Fruit fly (Drosophila melanogaster) Kc167 (cell line): ENCODE results near the gene CG1896.

Source experiments
- Myc ChIP-seq: fragments of >200 bp; optimal IDR thresholded peaks from 2 replicates; lab custom pipeline; 2017; ENCODE audit warnings: missing external identifiers
- h ChIP-seq: fragments of >200 bp; optimal IDR thresholded peaks from 3 replicates; lab custom pipeline; 2018; ENCODE audit warnings: missing external identifiers
- insv ChIP-seq: fragments of >200 bp; optimal IDR thresholded peaks from 3 replicates; lab custom pipeline; 2018; ENCODE audit warnings: missing external identifiers
- psq ChIP-seq: fragments of >200 bp; optimal IDR thresholded peaks from 2 replicates; lab custom pipeline; 2017; ENCODE audit warnings: missing external identifiers
- ttk ChIP-seq: sonication (Bioruptor generic); optimal IDR thresholded peaks from 2 replicates; lab custom pipeline; 2017; ENCODE audit warnings: missing external identifiers

DNA sequence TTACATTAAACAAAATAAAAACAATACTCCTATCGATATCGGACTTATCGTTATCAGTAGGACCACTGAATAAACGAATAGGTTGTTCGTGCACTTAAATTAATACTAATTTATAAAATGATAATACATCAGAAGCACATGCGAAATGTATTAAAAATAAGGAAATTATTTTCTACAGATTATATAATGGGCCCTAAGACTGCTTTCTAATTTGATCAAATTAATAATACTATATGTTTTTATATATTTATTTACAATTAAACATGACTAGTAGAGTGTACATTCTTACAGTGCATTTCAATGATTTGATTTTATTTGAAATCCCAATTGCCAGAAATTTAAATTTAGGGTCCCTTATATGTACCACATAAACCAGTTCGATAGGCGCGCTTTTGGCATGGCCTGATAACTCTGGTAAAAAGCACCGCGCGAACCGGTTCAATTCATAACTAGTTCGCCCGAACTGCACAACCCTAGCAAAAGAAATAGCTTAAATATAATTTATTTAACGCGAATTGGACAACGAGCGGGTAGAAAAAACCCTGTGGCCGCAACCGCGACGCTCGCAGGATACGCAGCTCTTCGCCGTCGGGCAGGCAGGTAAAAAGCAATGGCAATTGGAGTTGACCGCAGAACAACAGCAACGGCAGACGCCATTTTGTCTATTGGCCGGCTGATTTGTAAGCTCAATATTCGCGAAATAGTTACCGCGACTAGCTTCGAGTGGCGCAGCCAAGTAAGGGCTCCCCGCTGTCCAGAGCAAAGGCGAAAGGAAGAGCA lies 32.7 kb downstream of the CG1896 start, which contains the start of the genes CG2126 and faf:
- TF ChIP-seq psq (lab: Kevin White, UChicago) (no peak), ttk (no peak), h (lab: Kevin White, UChicago) (no peak), Myc (lab: Kevin White, UChicago) (no peak), insv (no peak)
